Worm (Caenorhabditis elegans) whole organism, L2 larva: ENCODE results near the gene fbxb-58.

Experiments used
- C34F6.9 ChIP-seq: fragments of 150-350 bp; optimal IDR thresholded peaks from 2 replicates; lab custom pipeline; 2014; ENCODE audit warnings: missing biosample characterization, missing genetic modification characterization
- F13H6.1 ChIP-seq: sonication (generic microtip); optimal IDR thresholded peaks from 2 replicates; lab custom pipeline; 2016; ENCODE audit warnings: missing genetic modification characterization, missing compliant biosample characterization
- R02D3.7 ChIP-seq: fragments of 150-350 bp; optimal IDR thresholded peaks from 2 replicates; lab custom pipeline; 2014; ENCODE audit warnings: missing biosample characterization, missing genetic modification characterization
- Y55F3AM.14 ChIP-seq: fragments of 200-800 bp; sonication (Bioruptor generic); optimal IDR thresholded peaks from 2 replicates; lab custom pipeline; 2018; ENCODE audit warnings: mild to moderate bottlenecking, missing genetic modification characterization, missing compliant biosample characterization
- ZK546.5 ChIP-seq: sonication (generic microtip); optimal IDR thresholded peaks from 2 replicates; lab custom pipeline; 2017; ENCODE audit warnings: missing biosample characterization, missing genetic modification characterization
- alr-1 ChIP-seq: fragments of 150-350 bp; optimal IDR thresholded peaks from 2 replicates; lab custom pipeline; 2014; ENCODE audit warnings: missing biosample characterization, missing genetic modification characterization
- aly-2 ChIP-seq: fragments of 150-350 bp; optimal IDR thresholded peaks from 2 replicates; lab custom pipeline; 2014; ENCODE audit warnings: missing biosample characterization, missing genetic modification characterization
- ama-1 ChIP-seq: fragments of 150-350 bp; optimal IDR thresholded peaks from 2 replicates; lab custom pipeline; 2018; ENCODE audit warnings: inconsistent platforms
- blmp-1 ChIP-seq: sonication (generic microtip); optimal IDR thresholded peaks from 2 replicates; lab custom pipeline; 2017; ENCODE audit warnings: missing genetic modification characterization, mild to moderate bottlenecking, missing compliant biosample characterization, antibody characterized with exemption, moderate library complexity; ENCODE audit not compliant: insufficient read depth
- dmd-4 ChIP-seq: sonication (generic microtip); optimal IDR thresholded peaks from 2 replicates; lab custom pipeline; 2017; ENCODE audit warnings: missing biosample characterization, missing genetic modification characterization
- elt-1 ChIP-seq: fragments of 150-350 bp; optimal IDR thresholded peaks from 2 replicates; lab custom pipeline; 2014; ENCODE audit warnings: missing biosample characterization, missing genetic modification characterization
- elt-3 ChIP-seq: sonication (generic microtip); optimal IDR thresholded peaks from 2 replicates; lab custom pipeline; 2017; ENCODE audit warnings: missing biosample characterization, missing genetic modification characterization
- fos-1 ChIP-seq: fragments of 150-350 bp; optimal IDR thresholded peaks from 2 replicates; lab custom pipeline; 2014; ENCODE audit warnings: missing biosample characterization, missing genetic modification characterization
- gmeb-1 ChIP-seq: fragments of 150-350 bp; optimal IDR thresholded peaks from 2 replicates; lab custom pipeline; 2014; ENCODE audit warnings: missing biosample characterization, missing genetic modification characterization
- lin-39 ChIP-seq: fragments of 150-350 bp; optimal IDR thresholded peaks from 2 replicates; lab custom pipeline; 2014; ENCODE audit warnings: missing biosample characterization, missing genetic modification reagents, missing genetic modification characterization
- lsy-2 ChIP-seq, 2 experiments: fragments of 150-350 bp in 1 of 2; sonication (generic microtip) in 1 of 2; optimal IDR thresholded peaks; 2 replicates each; lab custom pipeline; 2014 to 2017; ENCODE audit warnings: missing biosample characterization in 2 of 2, missing genetic modification characterization in 2 of 2
- mbf-1 ChIP-seq: sonication (generic microtip); optimal IDR thresholded peaks from 2 replicates; lab custom pipeline; 2017; ENCODE audit warnings: missing biosample characterization, missing genetic modification characterization
- mdl-1 ChIP-seq, 2 experiments: fragments of 150-350 bp in 1 of 2; sonication (generic microtip) in 1 of 2; optimal IDR thresholded peaks; 2 replicates each; lab custom pipeline; 2017; ENCODE audit warnings: missing biosample characterization in 2 of 2, missing genetic modification characterization in 2 of 2
- nhr-10 ChIP-seq: sonication (generic microtip); optimal IDR thresholded peaks from 2 replicates; lab custom pipeline; 2017; ENCODE audit warnings: missing biosample characterization, missing genetic modification characterization
- nhr-11 ChIP-seq: fragments of 150-350 bp; optimal IDR thresholded peaks from 2 replicates; lab custom pipeline; 2014; ENCODE audit warnings: missing biosample characterization, missing genetic modification characterization
- nhr-12 ChIP-seq: fragments of 150-350 bp; optimal IDR thresholded peaks from 2 replicates; lab custom pipeline; 2014; ENCODE audit warnings: missing biosample characterization, missing genetic modification characterization
- nhr-129 ChIP-seq: fragments of 150-350 bp; optimal IDR thresholded peaks from 2 replicates; lab custom pipeline; 2014; ENCODE audit warnings: missing biosample characterization, missing genetic modification characterization
- nhr-21 ChIP-seq: fragments of 150-350 bp; optimal IDR thresholded peaks from 2 replicates; lab custom pipeline; 2014; ENCODE audit warnings: missing biosample characterization, missing genetic modification characterization
- nhr-23 ChIP-seq: fragments of 150-350 bp; optimal IDR thresholded peaks from 2 replicates; lab custom pipeline; 2014; ENCODE audit warnings: missing biosample characterization, missing genetic modification reagents, missing genetic modification characterization
- nhr-237 ChIP-seq: fragments of 150-350 bp; optimal IDR thresholded peaks from 2 replicates; lab custom pipeline; 2014; ENCODE audit warnings: missing biosample characterization, missing genetic modification characterization
- nhr-25 ChIP-seq: fragments of 150-350 bp; sonication (generic microtip); optimal IDR thresholded peaks from 3 replicates; lab custom pipeline; 2014; ENCODE audit warnings: missing biosample characterization, missing genetic modification characterization
- nhr-6 ChIP-seq: fragments of 150-350 bp; optimal IDR thresholded peaks from 2 replicates; lab custom pipeline; 2014; ENCODE audit warnings: missing biosample characterization, missing genetic modification characterization
- nhr-77 ChIP-seq: fragments of 150-350 bp; optimal IDR thresholded peaks from 2 replicates; lab custom pipeline; 2014; ENCODE audit warnings: missing biosample characterization, missing genetic modification characterization
- sem-4 ChIP-seq: fragments of 150-350 bp; optimal IDR thresholded peaks from 2 replicates; lab custom pipeline; 2014; ENCODE audit warnings: missing biosample characterization, missing genetic modification reagents, missing genetic modification characterization
- skn-1 ChIP-seq: sonication (generic microtip); optimal IDR thresholded peaks from 2 replicates; lab custom pipeline; 2017; ENCODE audit warnings: missing biosample characterization, missing genetic modification characterization
- sma-3 ChIP-seq: sonication (generic microtip); optimal IDR thresholded peaks from 2 replicates; lab custom pipeline; 2016; ENCODE audit warnings: missing genetic modification reagents, missing genetic modification characterization, missing compliant biosample characterization
- snpc-4 ChIP-seq: fragments of 150-350 bp; optimal IDR thresholded peaks from 2 replicates; lab custom pipeline; 2014; ENCODE audit warnings: missing biosample characterization, missing genetic modification characterization
- unc-39 ChIP-seq: fragments of 150-350 bp; optimal IDR thresholded peaks from 2 replicates; lab custom pipeline; 2014; ENCODE audit warnings: missing biosample characterization, missing genetic modification characterization
- unc-55 ChIP-seq: fragments of 150-350 bp; sonication (generic microtip); optimal IDR thresholded peaks from 3 replicates; lab custom pipeline; 2014; ENCODE audit warnings: missing biosample characterization, missing genetic modification reagents, missing genetic modification characterization
- zag-1 ChIP-seq: fragments of 150-350 bp; optimal IDR thresholded peaks from 2 replicates; lab custom pipeline; 2014; ENCODE audit warnings: missing biosample characterization, missing genetic modification characterization
- ztf-1 ChIP-seq: fragments of 200-800 bp; sonication (Bioruptor generic); conservative IDR thresholded peaks from 2 replicates; pipeline ENCODE4 v1.3.6; 2022; ENCODE audit warnings: missing genetic modification characterization, missing compliant biosample characterization
- ztf-11 ChIP-seq: sonication (generic microtip); optimal IDR thresholded peaks from 2 replicates; lab custom pipeline; 2017; ENCODE audit warnings: missing biosample characterization, missing genetic modification characterization

fbxb-58 gene

ce11 chrX:1603027-1603426 is 24.9 kb upstream of the fbxb-58 start:
- TF ChIP-seq C34F6.9 = no peak
- TF ChIP-seq sem-4 (tag; lab: Kevin White, UChicago) = no peak
- TF ChIP-seq F13H6.1 (tag; lab: Kevin White, UChicago) = no peak
- no peak for TF ChIP-seq nhr-6
- no peak for TF ChIP-seq fos-1 (tag; lab: Kevin White, UChicago)
- TF ChIP-seq, all 48 proteins: peak for 0

- TF ChIP-seq nhr-25 (tag; lab: Kevin White, UChicago) (no peak), mbf-1 (tag; lab: Kevin White, UChicago) (no peak), fos-1 (tag; lab: Kevin White, UChicago) (peak; percentile 53), dmd-4 (tag; lab: Kevin White, UChicago) (no peak), Y55F3AM.14 (GFP tag; lab: Kevin White, UChicago) (no peak)
Observed at ce11 chrX:1603709-1604108, 24.2 kb upstream of the fbxb-58 start.

DNA sequence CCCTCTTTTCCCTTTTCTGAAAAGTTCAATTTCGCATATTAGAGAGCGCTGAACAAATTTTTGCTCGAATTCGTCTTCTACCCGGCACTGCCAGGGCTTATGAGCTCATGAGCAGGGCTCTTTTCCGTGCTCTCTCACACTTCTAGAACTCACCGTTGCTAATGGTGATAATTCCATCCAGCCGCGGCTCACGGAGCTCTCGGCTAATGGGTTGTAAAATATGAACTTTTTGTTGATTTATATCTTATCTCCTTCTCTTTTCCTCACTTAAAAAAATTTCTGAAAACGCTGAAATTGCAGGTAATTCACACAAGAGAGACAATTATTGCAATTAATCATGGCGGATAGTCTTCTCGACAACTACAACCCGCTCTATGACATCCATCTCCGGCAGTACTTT is 23.3 kb upstream of the fbxb-58 start, which contains the start of gene H11E01.3:
Gene H11E01.3 (plus strand): TSS at position 301 of the 400 bp plus-strand sequence.
- no peak for TF ChIP-seq unc-39
- no peak for TF ChIP-seq nhr-12 (tag; lab: Kevin White, UChicago)
- no peak for TF ChIP-seq nhr-10 (tag; lab: Kevin White, UChicago)
- no peak for TF ChIP-seq skn-1 (tag; lab: Kevin White, UChicago)
- no peak for TF ChIP-seq ztf-11
- no peak for TF ChIP-seq sem-4 (tag; lab: Kevin White, UChicago)
- TF ChIP-seq aly-2 (tag; lab: Kevin White, UChicago) = no peak
- TF ChIP-seq fos-1 (tag; lab: Kevin White, UChicago) = no peak
- no peak for TF ChIP-seq snpc-4 (tag; lab: Kevin White, UChicago)
- TF ChIP-seq nhr-23 (tag; lab: Kevin White, UChicago) = no peak
- no peak for TF ChIP-seq ztf-1
- no peak for TF ChIP-seq sma-3 (GFP tag; lab: Kevin White, UChicago)
- TF ChIP-seq nhr-25 (tag; lab: Kevin White, UChicago) = no peak
- no peak for TF ChIP-seq nhr-21 (tag; lab: Kevin White, UChicago)
- no peak for TF ChIP-seq zag-1
- no peak for TF ChIP-seq mbf-1 (tag; lab: Kevin White, UChicago)
- no peak for TF ChIP-seq gmeb-1 (tag; lab: Kevin White, UChicago)
- TF ChIP-seq unc-55 (GFP tag; lab: Kevin White, UChicago) = no peak

DNA sequence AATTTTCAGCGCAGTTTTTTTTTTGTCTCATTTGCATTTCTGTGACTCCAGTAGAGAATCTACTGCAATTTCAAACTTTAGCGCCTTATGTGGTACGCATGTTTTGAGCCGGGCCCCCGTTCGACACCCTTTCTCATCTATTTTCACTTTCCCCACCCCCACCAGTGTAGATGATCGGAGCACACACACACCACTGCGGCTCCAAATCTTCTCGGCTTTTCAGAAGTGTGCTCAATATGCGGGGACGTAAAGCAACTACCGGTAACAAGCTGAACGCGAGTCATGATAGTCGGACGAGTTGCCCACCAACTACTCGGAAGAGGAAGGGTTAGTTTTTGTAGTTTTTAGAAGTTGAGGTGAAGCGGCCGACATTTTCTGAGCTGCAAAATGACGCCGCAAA is 15.0 kb upstream of the fbxb-58 start:
- no peak for TF ChIP-seq alr-1 (tag; lab: Kevin White, UChicago)
- TF ChIP-seq ZK546.5 = no peak
- no peak for TF ChIP-seq zag-1
- no peak for TF ChIP-seq nhr-12 (tag; lab: Kevin White, UChicago)
- no peak for TF ChIP-seq R02D3.7 (tag; lab: Kevin White, UChicago)
- no peak for TF ChIP-seq gmeb-1 (tag; lab: Kevin White, UChicago)
- no peak for TF ChIP-seq ztf-1
- no peak for TF ChIP-seq aly-2 (tag; lab: Kevin White, UChicago)
- TF ChIP-seq mdl-1 (tag; optimal IDR thresholded peaks at IDR 0.05; lab: Kevin White, UChicago) = no peak
- no peak for TF ChIP-seq nhr-77 (tag; lab: Kevin White, UChicago)
- TF ChIP-seq fos-1 (tag; lab: Kevin White, UChicago) = no peak
- TF ChIP-seq sma-3 (GFP tag; lab: Kevin White, UChicago) = no peak
- no peak for TF ChIP-seq nhr-21 (tag; lab: Kevin White, UChicago)
- TF ChIP-seq ama-1 (lab: Kevin White, UChicago) = no peak
- TF ChIP-seq dmd-4 (tag; lab: Kevin White, UChicago) = no peak
- no peak for TF ChIP-seq lsy-2 (tag; optimal IDR thresholded peaks at IDR 0.05; lab: Kevin White, UChicago)
- TF ChIP-seq C34F6.9 = no peak
- TF ChIP-seq elt-3 = no peak

- TF ChIP-seq nhr-12 (tag; lab: Kevin White, UChicago) (no peak), F13H6.1 (tag; lab: Kevin White, UChicago) (no peak)
Observed at ce11 chrX:1613860-1614259, 14.1 kb upstream of the fbxb-58 start.

DNA sequence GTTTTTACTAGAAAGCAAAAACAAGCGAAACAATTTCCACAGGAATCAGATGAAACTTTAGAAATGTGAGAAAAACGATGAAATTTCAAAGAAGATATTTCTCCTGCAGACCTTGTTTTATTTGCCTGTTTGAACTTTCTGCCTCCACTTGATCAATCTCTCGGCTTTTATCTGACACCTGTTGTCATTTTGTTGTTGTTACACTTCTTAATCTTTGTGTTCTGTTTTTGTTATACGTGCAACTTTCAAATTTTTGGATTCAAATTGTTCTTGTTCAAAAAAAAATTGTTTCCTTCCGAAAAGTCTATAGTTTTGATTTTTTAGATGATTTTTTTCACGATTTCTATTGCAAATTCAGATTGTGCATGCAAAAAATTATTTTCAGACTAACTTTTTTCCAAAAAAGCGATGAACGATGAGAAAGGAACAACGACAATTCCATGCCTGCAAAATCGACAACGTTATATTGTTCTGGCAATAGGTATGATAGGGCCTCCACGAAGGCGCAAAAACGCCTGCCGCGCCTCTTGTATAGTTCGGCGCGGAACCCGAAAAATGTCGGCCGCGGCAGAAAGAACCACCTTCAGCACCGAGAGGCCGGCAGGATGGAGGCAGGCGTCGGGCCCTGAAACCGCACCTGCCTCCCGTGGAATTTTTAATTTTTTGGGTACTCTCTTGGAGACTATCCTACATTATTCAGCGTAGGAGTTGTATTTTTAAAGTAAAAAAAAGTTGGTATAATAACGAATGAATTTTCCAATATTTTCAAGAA is 7.1 kb upstream of the fbxb-58 start, which contains the start of gene H11E01.2:
Gene H11E01.2 (plus strand): TSS at position 380 of the 772 bp plus-strand sequence.
- TF ChIP-seq mbf-1 (tag; lab: Kevin White, UChicago) = no peak
- TF ChIP-seq nhr-11 (tag; lab: Kevin White, UChicago) = no peak
- no peak for TF ChIP-seq nhr-10 (tag; lab: Kevin White, UChicago)
- TF ChIP-seq nhr-12 (tag; lab: Kevin White, UChicago) = no peak
- no peak for TF ChIP-seq nhr-237 (tag; lab: Kevin White, UChicago)
- no peak for TF ChIP-seq elt-1
- no peak for TF ChIP-seq nhr-77 (tag; lab: Kevin White, UChicago)
- no peak for TF ChIP-seq nhr-129 (tag; lab: Kevin White, UChicago)
- TF ChIP-seq aly-2 (tag; lab: Kevin White, UChicago) = no peak
- no peak for TF ChIP-seq lin-39
- no peak for TF ChIP-seq skn-1 (tag; lab: Kevin White, UChicago)
- TF ChIP-seq R02D3.7 (tag; lab: Kevin White, UChicago) = no peak
- TF ChIP-seq sma-3 (GFP tag; lab: Kevin White, UChicago) = no peak
- no peak for TF ChIP-seq ztf-1
- no peak for TF ChIP-seq alr-1 (tag; lab: Kevin White, UChicago)
- TF ChIP-seq lsy-2 (tag; optimal IDR thresholded peaks at IDR 0.05; lab: Kevin White, UChicago) = no peak
- TF ChIP-seq blmp-1 (tag; lab: Kevin White, UChicago) = no peak
